Fruit fly (Drosophila melanogaster) whole organism, embryonic: ENCODE data around the gene Traf-like.
A peak's percentile ranks its signal among the peaks of the same experiment; 100 is the strongest.

Experiments
- ATbp ChIP-seq: fragments of 200-800 bp; sonication (Bioruptor generic); optimal IDR thresholded peaks from 2 replicates; lab custom pipeline; 2017; ENCODE audit warnings: missing biosample characterization, mild to moderate bottlenecking, missing genetic modification characterization, missing genetic modification reagents
- Aef1 ChIP-seq: fragments of 200-800 bp; sonication (Bioruptor generic); IDR thresholded peaks from 3 replicates; pipeline ENCODE4 v1.3.6; 2022; ENCODE audit warnings: missing biosample characterization, missing genetic modification characterization
- Atf3 ChIP-seq: fragments of 200-800 bp; sonication (Bioruptor generic); optimal IDR thresholded peaks from 3 replicates; lab custom pipeline; 2016; ENCODE audit warnings: missing biosample characterization, missing genetic modification characterization
- CG10209 ChIP-seq: fragments of 200-800 bp; sonication (Bioruptor generic); optimal IDR thresholded peaks from 3 replicates; lab custom pipeline; 2017; ENCODE audit warnings: missing biosample characterization, mild to moderate bottlenecking, missing genetic modification characterization, missing genetic modification reagents
- CG13424 ChIP-seq: fragments of 200-800 bp; sonication (Bioruptor generic); optimal IDR thresholded peaks from 2 replicates; lab custom pipeline; 2019; ENCODE audit warnings: missing biosample characterization, mild to moderate bottlenecking, missing genetic modification characterization, moderate library complexity
- CG1602 ChIP-seq: fragments of 200-800 bp; sonication (Bioruptor generic); optimal IDR thresholded peaks from 3 replicates; lab custom pipeline; 2016; ENCODE audit warnings: missing biosample characterization, missing genetic modification characterization
- CG17361 ChIP-seq: fragments of 200-800 bp; sonication (Bioruptor generic); IDR thresholded peaks from 3 replicates; pipeline ENCODE4 v1.3.6; 2022; ENCODE audit warnings: missing biosample characterization, missing genetic modification characterization
- CG17612 ChIP-seq: fragments of 200-800 bp; sonication (Bioruptor generic); IDR thresholded peaks from 2 replicates; pipeline ENCODE4 v1.3.6; 2022; ENCODE audit warnings: missing biosample characterization, missing genetic modification characterization
- CG17912 ChIP-seq: fragments of 200-800 bp; sonication (Bioruptor generic); optimal IDR thresholded peaks from 2 replicates; lab custom pipeline; 2018; ENCODE audit warnings: missing biosample characterization, mild to moderate bottlenecking, missing genetic modification characterization
- CG2116 ChIP-seq: fragments of 200-800 bp; sonication (Bioruptor generic); optimal IDR thresholded peaks from 3 replicates; lab custom pipeline; 2018; ENCODE audit warnings: missing biosample characterization, mild to moderate bottlenecking, missing genetic modification characterization
- CG31365 ChIP-seq: fragments of 200-800 bp; sonication (Bioruptor generic); optimal IDR thresholded peaks from 2 replicates; lab custom pipeline; 2018; ENCODE audit warnings: missing biosample characterization, mild to moderate bottlenecking, missing genetic modification characterization
- CG3163 ChIP-seq: fragments of 200-800 bp; sonication (Bioruptor generic); optimal IDR thresholded peaks from 3 replicates; lab custom pipeline; 2016; ENCODE audit warnings: missing biosample characterization, missing genetic modification characterization
- CG32767 ChIP-seq: fragments of 200-800 bp; sonication (Bioruptor generic); IDR thresholded peaks from 2 replicates; pipeline ENCODE4 v1.3.6; 2022; ENCODE audit warnings: missing biosample characterization, missing genetic modification characterization
- CG3847 ChIP-seq: fragments of 200-800 bp; sonication (Bioruptor generic); IDR thresholded peaks from 2 replicates; pipeline ENCODE4 v1.3.6; 2022; ENCODE audit warnings: missing biosample characterization, missing genetic modification characterization
- CG6654 ChIP-seq: fragments of 200-800 bp; sonication (Bioruptor generic); optimal IDR thresholded peaks from 2 replicates; lab custom pipeline; 2017; ENCODE audit warnings: missing biosample characterization, mild to moderate bottlenecking, missing genetic modification characterization
- CG7357 ChIP-seq: fragments of 200-800 bp; sonication (Bioruptor generic); IDR thresholded peaks from 3 replicates; pipeline ENCODE4 v1.3.6; 2022; ENCODE audit warnings: missing biosample characterization, missing genetic modification characterization
- CG8359 ChIP-seq: fragments of 200-800 bp; sonication (Bioruptor generic); optimal IDR thresholded peaks from 2 replicates; lab custom pipeline; 2017; ENCODE audit warnings: missing biosample characterization, mild to moderate bottlenecking, missing genetic modification characterization, borderline replicate concordance
- CG8388 ChIP-seq: fragments of 200-800 bp; sonication (Bioruptor generic); optimal IDR thresholded peaks from 2 replicates; lab custom pipeline; 2019; ENCODE audit warnings: missing biosample characterization, mild to moderate bottlenecking, missing genetic modification characterization, moderate library complexity
- CG9609 ChIP-seq: fragments of 200-800 bp; sonication (Bioruptor generic); optimal IDR thresholded peaks from 3 replicates; lab custom pipeline; 2016; ENCODE audit warnings: missing biosample characterization, missing genetic modification characterization
- Dp ChIP-seq: fragments of 200-800 bp; sonication (Bioruptor generic); optimal IDR thresholded peaks from 2 replicates; lab custom pipeline; 2018; ENCODE audit warnings: missing biosample characterization, mild to moderate bottlenecking, missing genetic modification characterization, moderate library complexity
- Jarid2 ChIP-seq: fragments of 200-800 bp; sonication (Bioruptor generic); optimal IDR thresholded peaks from 3 replicates; lab custom pipeline; 2017; ENCODE audit warnings: mild to moderate bottlenecking, missing biosample characterization, missing genetic modification reagents, missing genetic modification characterization
- MTF-1 ChIP-seq: fragments of 200-800 bp; sonication (Bioruptor generic); optimal IDR thresholded peaks from 2 replicates; lab custom pipeline; 2018; ENCODE audit warnings: missing biosample characterization, mild to moderate bottlenecking, missing genetic modification characterization, borderline replicate concordance
- Med ChIP-seq: fragments of 200-800 bp; sonication (Bioruptor generic); peaks from one replicate; lab custom pipeline; 2016; ENCODE audit warnings: missing biosample characterization, missing genetic modification characterization, mild to moderate bottlenecking, inconsistent platforms, moderate library complexity
- Nf-YB ChIP-seq: fragments of 200-800 bp; sonication (Bioruptor generic); optimal IDR thresholded peaks from 3 replicates; lab custom pipeline; 2019; ENCODE audit warnings: missing biosample characterization, mild to moderate bottlenecking, missing genetic modification characterization, moderate library complexity
- Taf1 ChIP-seq: fragments of 200-800 bp; sonication (Bioruptor generic); IDR thresholded peaks from 2 replicates; pipeline ENCODE4 v1.3.6; 2022; ENCODE audit warnings: missing biosample characterization, missing genetic modification characterization
- ac ChIP-seq: fragments of 200-800 bp; sonication (Bioruptor generic); optimal IDR thresholded peaks from 3 replicates; lab custom pipeline; 2017; ENCODE audit warnings: missing biosample characterization, mild to moderate bottlenecking, missing genetic modification characterization
- ato ChIP-seq: fragments of 200-800 bp; sonication (Bioruptor generic); IDR thresholded peaks from 2 replicates; pipeline ENCODE4 v1.3.6; 2022; ENCODE audit warnings: missing biosample characterization, missing genetic modification characterization; ENCODE audit not compliant: partially characterized antibody
- bbx ChIP-seq: fragments of 200-800 bp; sonication (Bioruptor generic); IDR thresholded peaks from 2 replicates; pipeline ENCODE4 v1.3.6; 2022; ENCODE audit warnings: missing biosample characterization, missing genetic modification characterization; ENCODE audit not compliant: partially characterized antibody
- caup ChIP-seq: fragments of 200-800 bp; sonication (Bioruptor generic); optimal IDR thresholded peaks from 3 replicates; lab custom pipeline; 2017; ENCODE audit warnings: missing biosample characterization, mild to moderate bottlenecking, missing genetic modification characterization, moderate library complexity; ENCODE audit not compliant: severe bottlenecking
- cg ChIP-seq: fragments of 200-800 bp; sonication (Bioruptor generic); optimal IDR thresholded peaks from 3 replicates; lab custom pipeline; 2019; ENCODE audit warnings: missing biosample characterization, mild to moderate bottlenecking, missing genetic modification characterization, moderate library complexity
- chm ChIP-seq: fragments of 200-800 bp; sonication (Bioruptor generic); IDR thresholded peaks from 2 replicates; pipeline ENCODE4 v1.3.6; 2022; ENCODE audit warnings: missing biosample characterization, missing genetic modification characterization
- ci ChIP-seq: fragments of 200-800 bp; sonication (Bioruptor generic); IDR thresholded peaks from 3 replicates; pipeline ENCODE4 v1.3.6; 2022; ENCODE audit warnings: missing biosample characterization, missing genetic modification characterization
- croc ChIP-seq: fragments of 200-800 bp; sonication (Bioruptor generic); conservative IDR thresholded peaks from 3 replicates; pipeline ENCODE4 v1.3.6; 2022; ENCODE audit warnings: missing biosample characterization, missing genetic modification characterization
- fd3F ChIP-seq: fragments of 200-800 bp; sonication (Bioruptor generic); optimal IDR thresholded peaks from 2 replicates; lab custom pipeline; 2018; ENCODE audit warnings: missing biosample characterization, mild to moderate bottlenecking, missing genetic modification characterization, moderate library complexity
- gcm2 ChIP-seq: fragments of 200-800 bp; sonication (Bioruptor generic); optimal IDR thresholded peaks from 2 replicates; lab custom pipeline; 2016; ENCODE audit warnings: missing biosample characterization, missing genetic modification characterization
- gem ChIP-seq: fragments of 200-800 bp; sonication (Bioruptor generic); optimal IDR thresholded peaks from 2 replicates; lab custom pipeline; 2019; ENCODE audit warnings: missing biosample characterization, mild to moderate bottlenecking, missing genetic modification characterization, moderate library complexity
- gt ChIP-seq: fragments of 200-800 bp; sonication (Bioruptor generic); IDR thresholded peaks from 2 replicates; pipeline ENCODE4 v1.3.6; 2022; ENCODE audit warnings: missing biosample characterization, missing genetic modification characterization
- h ChIP-seq: fragments of >200 bp; optimal IDR thresholded peaks from 2 replicates; lab custom pipeline; 2017
- hb ChIP-seq: fragments of 200-800 bp; sonication (Bioruptor generic); IDR thresholded peaks from 3 replicates; pipeline ENCODE4 v1.3.6; 2022; ENCODE audit warnings: missing biosample characterization, missing genetic modification characterization; ENCODE audit not compliant: partially characterized antibody
- klu ChIP-seq: fragments of 200-800 bp; sonication (Bioruptor generic); IDR thresholded peaks from 2 replicates; pipeline ENCODE4 v1.3.6; 2022; ENCODE audit warnings: missing biosample characterization, missing genetic modification characterization
- maf-S ChIP-seq: fragments of 200-800 bp; sonication (Bioruptor generic); optimal IDR thresholded peaks from 2 replicates; lab custom pipeline; 2016; ENCODE audit warnings: missing biosample characterization, missing genetic modification characterization
- nau ChIP-seq: fragments of 200-800 bp; sonication (Bioruptor generic); optimal IDR thresholded peaks from 3 replicates; lab custom pipeline; 2017; ENCODE audit warnings: missing biosample characterization, mild to moderate bottlenecking, missing genetic modification characterization, missing genetic modification reagents
- onecut ChIP-seq: fragments of 200-800 bp; sonication (Bioruptor generic); IDR thresholded peaks from 2 replicates; pipeline ENCODE4 v1.3.6; 2022; ENCODE audit warnings: missing biosample characterization, missing genetic modification characterization
- pb ChIP-seq: fragments of 200-800 bp; sonication (Bioruptor generic); optimal IDR thresholded peaks from 3 replicates; lab custom pipeline; 2016; ENCODE audit warnings: missing biosample characterization, missing genetic modification characterization
- peb ChIP-seq: fragments of 200-800 bp; sonication (Bioruptor generic); IDR thresholded peaks from 2 replicates; pipeline ENCODE4 v1.3.6; 2022; ENCODE audit warnings: missing biosample characterization, missing genetic modification characterization
- phol ChIP-seq: fragments of 200-800 bp; sonication (Bioruptor generic); optimal IDR thresholded peaks from 3 replicates; lab custom pipeline; 2018; ENCODE audit warnings: missing biosample characterization, mild to moderate bottlenecking, missing genetic modification characterization, moderate library complexity
- pros ChIP-seq: fragments of 200-800 bp; sonication (Bioruptor generic); optimal IDR thresholded peaks from 3 replicates; lab custom pipeline; 2019; ENCODE audit warnings: missing biosample characterization, mild to moderate bottlenecking, missing genetic modification characterization, moderate library complexity
- salm ChIP-seq: fragments of 200-800 bp; sonication (Bioruptor generic); optimal IDR thresholded peaks from 2 replicates; lab custom pipeline; 2018; ENCODE audit warnings: missing biosample characterization, mild to moderate bottlenecking, missing genetic modification characterization
- sd ChIP-seq: fragments of 200-800 bp; sonication (Bioruptor generic); optimal IDR thresholded peaks from 3 replicates; lab custom pipeline; 2018; ENCODE audit warnings: missing biosample characterization, mild to moderate bottlenecking, missing genetic modification characterization, moderate library complexity
- sr ChIP-seq: fragments of 200-800 bp; sonication (Bioruptor generic); IDR thresholded peaks from 3 replicates; pipeline ENCODE4 v1.3.6; 2022; ENCODE audit warnings: missing biosample characterization, missing genetic modification characterization
- twi ChIP-seq: fragments of 200-800 bp; optimal IDR thresholded peaks from 2 replicates; lab custom pipeline; 2019; ENCODE audit warnings: missing biosample characterization, mild to moderate bottlenecking, missing genetic modification characterization, moderate library complexity
- wor ChIP-seq: fragments of 200-800 bp; sonication (Bioruptor generic); IDR thresholded peaks from 2 replicates; pipeline ENCODE4 v1.3.6; 2022; ENCODE audit warnings: missing biosample characterization, missing genetic modification characterization

The Traf-like gene

dm6 chrX:16385942-16386392, 28.9 kb upstream of the Traf-like start (continued):
- TF ChIP-seq CG6654 (GFP tag; lab: Kevin White, UChicago) = no peak
- TF ChIP-seq Dp (GFP tag; lab: Kevin White, UChicago) = no peak
- no peak for TF ChIP-seq ci
- no peak for TF ChIP-seq CG32767 (GFP tag; lab: Robert Waterston, UW)
- TF ChIP-seq pros (GFP tag; lab: Kevin White, UChicago) = no peak
- no peak for TF ChIP-seq ATbp
- no peak for TF ChIP-seq sd (tag; lab: Kevin White, UChicago)
- TF ChIP-seq croc = no peak
- TF ChIP-seq cg = no peak
- TF ChIP-seq salm = no peak
- no peak for TF ChIP-seq maf-S (GFP tag; lab: Kevin White, UChicago)
- TF ChIP-seq phol (tag; lab: Kevin White, UChicago) = peak; percentile 36
- TF ChIP-seq CG3847 (GFP tag; lab: Robert Waterston, UW) = no peak
- TF ChIP-seq sr (GFP tag; lab: Robert Waterston, UW) = no peak
- TF ChIP-seq pb (GFP tag; lab: Kevin White, UChicago) = no peak
- no peak for TF ChIP-seq MTF-1
- TF ChIP-seq CG17361 (GFP tag; lab: Robert Waterston, UW) = peak; percentile 52; the same call in 1 of the 3 replicates
- TF ChIP-seq onecut (GFP tag; lab: Robert Waterston, UW) = 0 out of 2 replicates have a peak, but pooled peaks have one; percentile 17
- no peak for TF ChIP-seq klu (GFP tag; lab: Robert Waterston, UW)
- TF ChIP-seq Jarid2 (GFP tag; lab: Kevin White, UChicago) = no peak
- no peak for TF ChIP-seq twi (tag; lab: Kevin White, UChicago)
- TF ChIP-seq Taf1 (GFP tag; lab: Robert Waterston, UW) = no peak
- TF ChIP-seq CG7357 (GFP tag; lab: Robert Waterston, UW) = no peak
- TF ChIP-seq CG1602 (GFP tag; lab: Kevin White, UChicago) = no peak
- TF ChIP-seq CG17612 = no peak
- TF ChIP-seq CG3163 (GFP tag; lab: Kevin White, UChicago) = no peak
- TF ChIP-seq Aef1 (GFP tag; lab: Robert Waterston, UW) = no peak
- TF ChIP-seq gcm2 (GFP tag; lab: Kevin White, UChicago) = no peak
- peak; percentile 72 for TF ChIP-seq caup
- no peak for TF ChIP-seq CG2116 (GFP tag; lab: Kevin White, UChicago)
- TF ChIP-seq CG10209 (GFP tag; lab: Kevin White, UChicago) = peak; percentile 54

dm6 chrX:16391397-16391796, 23.4 kb upstream of the Traf-like start, which contains the start of the genes TH1 and mei-41:
TH1 (minus strand) TSS chrX:16391438.
mei-41 (plus strand) TSS chrX:16391698.
- TF ChIP-seq wor (GFP tag; lab: Robert Waterston, UW) (peak; percentile 93), h (no peak), fd3F (GFP tag; lab: Kevin White, UChicago) (peak; percentile 87), peb (GFP tag; lab: Robert Waterston, UW) (peak; percentile 94), bbx (0 out of 2 replicates have a peak, but pooled peaks have one; percentile 12), CG8359 (peak; percentile 55), gem (tag; lab: Kevin White, UChicago) (peak; percentile 96), ato (GFP tag; lab: Robert Waterston, UW) (no peak), CG17912 (GFP tag; lab: Kevin White, UChicago) (peak; percentile 38), CG9609 (GFP tag; lab: Kevin White, UChicago) (peak; percentile 43), chm (peak; percentile 90), gt (GFP tag; lab: Robert Waterston, UW) (peak; percentile 90), Med (peak; percentile 91), nau (no peak), ac (GFP tag; lab: Kevin White, UChicago) (peak; percentile 24), Nf-YB (GFP tag; lab: Kevin White, UChicago) (peak; percentile 64), hb (GFP tag; lab: Robert Waterston, UW) (no peak), Atf3 (GFP tag; lab: Kevin White, UChicago) (no peak), CG31365 (tag; lab: Kevin White, UChicago) (no peak), CG8388 (peak; percentile 84), CG13424 (tag; lab: Kevin White, UChicago) (peak; percentile 91)
